Worm (Caenorhabditis elegans) whole organism, mixed stage, embryonic: ENCODE results near the gene F43D2.7.
A peak's percentile ranks its signal among the peaks of the same experiment; 100 is the strongest.

ENCODE experiments used
- M03D4.4 ChIP-seq: sonication (generic microtip); optimal IDR thresholded peaks from 2 replicates; lab custom pipeline; 2017; ENCODE audit warnings: mild to moderate bottlenecking, missing genetic modification characterization, missing compliant biosample characterization
- ceh-43 ChIP-seq: fragments of 200-800 bp; sonication (Bioruptor generic); optimal IDR thresholded peaks from 2 replicates; lab custom pipeline; 2018; ENCODE audit warnings: mild to moderate bottlenecking, missing genetic modification characterization, moderate library complexity, missing compliant biosample characterization
- ces-1 ChIP-seq: fragments of 150-350 bp; optimal IDR thresholded peaks from 2 replicates; lab custom pipeline; 2014; ENCODE audit warnings: missing biosample characterization, missing genetic modification reagents, missing genetic modification characterization
- elt-3 ChIP-seq: fragments of 150-350 bp; optimal IDR thresholded peaks from 2 replicates; lab custom pipeline; 2014; ENCODE audit warnings: missing biosample characterization, missing genetic modification characterization
- ham-2 ChIP-seq: fragments of 200-800 bp; sonication (Bioruptor generic); optimal IDR thresholded peaks from 2 replicates; lab custom pipeline; 2018; ENCODE audit warnings: mild to moderate bottlenecking, missing genetic modification characterization, missing compliant biosample characterization
- lin-13 ChIP-seq: fragments of 150-350 bp; optimal IDR thresholded peaks from 2 replicates; lab custom pipeline; 2014; ENCODE audit warnings: missing biosample characterization, missing genetic modification characterization
- lsy-2 ChIP-seq: fragments of 150-350 bp; optimal IDR thresholded peaks from 2 replicates; lab custom pipeline; 2014; ENCODE audit warnings: missing biosample characterization, missing genetic modification characterization
- nhr-12 ChIP-seq: fragments of 150-350 bp; optimal IDR thresholded peaks from 2 replicates; lab custom pipeline; 2014; ENCODE audit warnings: missing biosample characterization, missing genetic modification characterization
- nhr-76 ChIP-seq: sonication (generic microtip); optimal IDR thresholded peaks from 2 replicates; lab custom pipeline; 2017; ENCODE audit warnings: missing biosample characterization, missing genetic modification characterization
- pha-4 ChIP-seq: fragments of 150-350 bp; optimal IDR thresholded peaks from 2 replicates; lab custom pipeline; 2018; ENCODE audit warnings: missing biosample characterization, missing genetic modification reagents, missing genetic modification characterization
- snpc-4 ChIP-seq: fragments of 150-350 bp; optimal IDR thresholded peaks from 2 replicates; lab custom pipeline; 2014; ENCODE audit warnings: missing biosample characterization, missing genetic modification characterization
- unc-39 ChIP-seq: fragments of 150-350 bp; optimal IDR thresholded peaks from 2 replicates; lab custom pipeline; 2014; ENCODE audit warnings: missing biosample characterization, missing genetic modification characterization
- unc-62 ChIP-seq: fragments of 150-350 bp; optimal IDR thresholded peaks from 2 replicates; lab custom pipeline; 2014; ENCODE audit warnings: missing biosample characterization, missing genetic modification reagents, missing genetic modification characterization

- no peak for TF ChIP-seq snpc-4 (tag; lab: Kevin White, UChicago)
- TF ChIP-seq ces-1 (GFP tag; lab: Kevin White, UChicago): peak; percentile 84
- no peak for TF ChIP-seq lin-13
- peak; percentile 36 for TF ChIP-seq unc-62 (GFP tag; lab: Kevin White, UChicago)
- TF ChIP-seq lsy-2: no peak
- no peak for TF ChIP-seq elt-3
- no peak for TF ChIP-seq M03D4.4
- no peak for TF ChIP-seq ceh-43
- TF ChIP-seq ham-2 (GFP tag; lab: Kevin White, UChicago): no peak
- no peak for TF ChIP-seq nhr-12 (tag; lab: Kevin White, UChicago)
- no peak for TF ChIP-seq nhr-76
- TF ChIP-seq pha-4 (tag; lab: Kevin White, UChicago): no peak
- no peak for TF ChIP-seq unc-39 (tag; lab: Kevin White, UChicago)
Measured at ce11 chrV:14650631-14651030, 10.7 kb upstream of the F43D2.7 start.
